Fruit fly (Drosophila melanogaster) whole organism, embryonic: ENCODE results near the gene CG7557.
A peak's percentile ranks its signal among the peaks of the same experiment; 100 is the strongest.

ENCODE experiments used
- Abd-B ChIP-seq: fragments of 200-800 bp; sonication (Bioruptor generic); optimal IDR thresholded peaks from 2 replicates; lab custom pipeline; 2018; ENCODE audit warnings: missing biosample characterization, mild to moderate bottlenecking, missing genetic modification characterization, moderate library complexity
- Asciz ChIP-seq: fragments of 200-800 bp; sonication (Bioruptor generic); optimal IDR thresholded peaks from 2 replicates; lab custom pipeline; 2017; ENCODE audit warnings: missing biosample characterization, mild to moderate bottlenecking, missing genetic modification characterization, missing genetic modification reagents
- CG13775 ChIP-seq: fragments of 200-800 bp; sonication (Bioruptor generic); optimal IDR thresholded peaks from 3 replicates; lab custom pipeline; 2017; ENCODE audit warnings: missing biosample characterization, mild to moderate bottlenecking, missing genetic modification characterization
- CG14014 ChIP-seq: fragments of 200-800 bp; sonication (Bioruptor generic); IDR thresholded peaks from 2 replicates; pipeline ENCODE4 v1.3.6; 2022; ENCODE audit warnings: missing biosample characterization, missing genetic modification characterization
- CG14860 ChIP-seq: fragments of 200-800 bp; sonication (Bioruptor generic); IDR thresholded peaks from 3 replicates; pipeline ENCODE4 v1.3.6; 2022; ENCODE audit warnings: missing biosample characterization, missing genetic modification characterization; ENCODE audit not compliant: partially characterized antibody
- CG1647 ChIP-seq: fragments of 200-800 bp; sonication (Bioruptor generic); optimal IDR thresholded peaks from 3 replicates; lab custom pipeline; 2016; ENCODE audit warnings: missing biosample characterization, missing genetic modification characterization
- CG17612 ChIP-seq: fragments of 200-800 bp; sonication (Bioruptor generic); IDR thresholded peaks from 2 replicates; pipeline ENCODE4 v1.3.6; 2022; ENCODE audit warnings: missing biosample characterization, missing genetic modification characterization
- CG17829 ChIP-seq: fragments of 200-800 bp; optimal IDR thresholded peaks from 2 replicates; lab custom pipeline; 2019; ENCODE audit warnings: missing biosample characterization, mild to moderate bottlenecking, missing genetic modification characterization, moderate library complexity
- CG18262 ChIP-seq: fragments of 200-800 bp; optimal IDR thresholded peaks from 3 replicates; lab custom pipeline; 2019; ENCODE audit warnings: missing biosample characterization, mild to moderate bottlenecking, missing genetic modification characterization, moderate library complexity
- CG18619 ChIP-seq: fragments of 200-800 bp; sonication (Bioruptor generic); optimal IDR thresholded peaks from 3 replicates; lab custom pipeline; 2017; ENCODE audit warnings: missing biosample characterization, mild to moderate bottlenecking, missing genetic modification characterization
- CG2678 ChIP-seq: fragments of 200-800 bp; sonication (Bioruptor generic); optimal IDR thresholded peaks from 3 replicates; lab custom pipeline; 2019; ENCODE audit warnings: missing biosample characterization, mild to moderate bottlenecking, missing genetic modification characterization, moderate library complexity
- CG31388 ChIP-seq: fragments of 200-800 bp; sonication (Bioruptor generic); optimal IDR thresholded peaks from 2 replicates; lab custom pipeline; 2016; ENCODE audit warnings: missing biosample characterization, missing genetic modification characterization
- CG33557 ChIP-seq: fragments of 200-800 bp; sonication (Bioruptor generic); optimal IDR thresholded peaks from 2 replicates; lab custom pipeline; 2019; ENCODE audit warnings: missing biosample characterization, mild to moderate bottlenecking, missing genetic modification characterization, moderate library complexity
- CG34422 ChIP-seq: fragments of 200-800 bp; sonication (Bioruptor generic); IDR thresholded peaks from 3 replicates; pipeline ENCODE4 v1.3.6; 2022; ENCODE audit warnings: missing biosample characterization, missing genetic modification characterization
- CG3838 ChIP-seq: fragments of 200-800 bp; sonication (Bioruptor generic); optimal IDR thresholded peaks from 3 replicates; lab custom pipeline; 2016; ENCODE audit warnings: missing biosample characterization, missing genetic modification characterization
- CG3847 ChIP-seq: fragments of 200-800 bp; sonication (Bioruptor generic); IDR thresholded peaks from 2 replicates; pipeline ENCODE4 v1.3.6; 2022; ENCODE audit warnings: missing biosample characterization, missing genetic modification characterization
- CG4617 ChIP-seq: fragments of 200-800 bp; sonication (Bioruptor generic); optimal IDR thresholded peaks from 3 replicates; lab custom pipeline; 2016; ENCODE audit warnings: missing biosample characterization, missing genetic modification characterization, borderline replicate concordance
- CG7987 ChIP-seq: fragments of 200-800 bp; sonication (Bioruptor generic); optimal IDR thresholded peaks from 2 replicates; lab custom pipeline; 2018; ENCODE audit warnings: missing biosample characterization, mild to moderate bottlenecking, missing genetic modification characterization, moderate library complexity
- CG8478 ChIP-seq: fragments of >200 bp; optimal IDR thresholded peaks from 2 replicates; lab custom pipeline; 2018
- CrebB ChIP-seq: fragments of 200-800 bp; sonication (Bioruptor generic); optimal IDR thresholded peaks from 3 replicates; lab custom pipeline; 2018; ENCODE audit warnings: missing biosample characterization, mild to moderate bottlenecking, missing genetic modification characterization
- D ChIP-seq, 2 experiments: fragments of 200-800 bp in 1 of 2; fragments of >200 bp in 1 of 2; sonication (Bioruptor generic) in 1 of 2; optimal IDR thresholded peaks; 2 replicates in 1 of 2; 3 replicates in 1 of 2; lab custom pipeline; 2017; ENCODE audit warnings: mild to moderate bottlenecking in 1 of 2, missing biosample characterization in 1 of 2, missing genetic modification characterization in 1 of 2, missing genetic modification reagents in 1 of 2
- Doc2 ChIP-seq: fragments of 200-800 bp; sonication (Bioruptor generic); IDR thresholded peaks from 2 replicates; pipeline ENCODE4 v1.3.6; 2022; ENCODE audit warnings: missing biosample characterization, missing genetic modification characterization
- GATAe ChIP-seq: fragments of 200-800 bp; sonication (Bioruptor generic); conservative IDR thresholded peaks from 2 replicates; pipeline ENCODE4 v1.3.6; 2022; ENCODE audit warnings: missing biosample characterization, missing genetic modification characterization
- H15 ChIP-seq: fragments of 200-800 bp; sonication (Bioruptor generic); IDR thresholded peaks from 3 replicates; pipeline ENCODE4 v1.3.6; 2022; ENCODE audit warnings: missing biosample characterization, missing genetic modification characterization
- HmgD ChIP-seq: fragments of 200-800 bp; sonication (Bioruptor generic); optimal IDR thresholded peaks from 3 replicates; lab custom pipeline; 2016; ENCODE audit warnings: missing biosample characterization, missing genetic modification characterization
- Meics ChIP-seq: fragments of 200-800 bp; sonication (Bioruptor generic); optimal IDR thresholded peaks from 2 replicates; lab custom pipeline; 2017; ENCODE audit warnings: missing biosample characterization, mild to moderate bottlenecking, missing genetic modification characterization
- Mes4 ChIP-seq: fragments of 200-800 bp; sonication (Bioruptor generic); optimal IDR thresholded peaks from 2 replicates; lab custom pipeline; 2016; ENCODE audit warnings: missing biosample characterization, missing genetic modification characterization
- NC2α ChIP-seq: fragments of 200-800 bp; sonication (Bioruptor generic); optimal IDR thresholded peaks from 2 replicates; lab custom pipeline; 2016; ENCODE audit warnings: missing biosample characterization, missing genetic modification characterization
- NFAT ChIP-seq: fragments of 200-800 bp; sonication (Bioruptor generic); IDR thresholded peaks from 2 replicates; pipeline ENCODE4 v1.3.6; 2022; ENCODE audit warnings: missing biosample characterization, missing genetic modification characterization
- Nf-YB ChIP-seq: fragments of 200-800 bp; sonication (Bioruptor generic); optimal IDR thresholded peaks from 3 replicates; lab custom pipeline; 2019; ENCODE audit warnings: missing biosample characterization, mild to moderate bottlenecking, missing genetic modification characterization, moderate library complexity
- Opbp ChIP-seq: fragments of 200-800 bp; sonication (Bioruptor generic); IDR thresholded peaks from 3 replicates; pipeline ENCODE4 v1.3.6; 2022; ENCODE audit warnings: missing biosample characterization, missing genetic modification characterization; ENCODE audit not compliant: partially characterized antibody
- Side ChIP-seq: fragments of 200-800 bp; sonication (Bioruptor generic); optimal IDR thresholded peaks from 2 replicates; lab custom pipeline; 2016; ENCODE audit warnings: missing biosample characterization, missing genetic modification characterization
- al ChIP-seq: fragments of 200-800 bp; sonication (Bioruptor generic); IDR thresholded peaks from 2 replicates; pipeline ENCODE4 v1.3.6; 2022; ENCODE audit warnings: missing biosample characterization, missing genetic modification characterization
- az2 ChIP-seq: fragments of 200-800 bp; sonication (Bioruptor generic); optimal IDR thresholded peaks from 3 replicates; lab custom pipeline; 2016; ENCODE audit warnings: missing biosample characterization, missing genetic modification characterization
- ci ChIP-seq: fragments of 200-800 bp; sonication (Bioruptor generic); IDR thresholded peaks from 3 replicates; pipeline ENCODE4 v1.3.6; 2022; ENCODE audit warnings: missing biosample characterization, missing genetic modification characterization
- da ChIP-seq: fragments of 200-800 bp; sonication (Bioruptor generic); optimal IDR thresholded peaks from 2 replicates; lab custom pipeline; 2016; ENCODE audit warnings: missing biosample characterization, missing genetic modification characterization
- dpn ChIP-seq, 2 experiments: fragments of 200-800 bp; sonication (Bioruptor generic); optimal IDR thresholded peaks; 3 replicates each; lab custom pipeline; 2016; ENCODE audit warnings: missing biosample characterization in 2 of 2, missing genetic modification characterization in 2 of 2
- en ChIP-seq: fragments of 200-800 bp; sonication (Bioruptor generic); optimal IDR thresholded peaks from 2 replicates; lab custom pipeline; 2016; ENCODE audit warnings: missing biosample characterization, missing genetic modification characterization
- gce ChIP-seq: fragments of 200-800 bp; sonication (Bioruptor generic); IDR thresholded peaks from 3 replicates; pipeline ENCODE4 v1.3.6; 2022; ENCODE audit warnings: missing biosample characterization, missing genetic modification characterization
- lbe ChIP-seq: fragments of 200-800 bp; sonication (Bioruptor generic); optimal IDR thresholded peaks from 2 replicates; lab custom pipeline; 2016; ENCODE audit warnings: missing biosample characterization, mild to moderate bottlenecking, missing genetic modification characterization
- lola ChIP-seq, 3 experiments: fragments of >200 bp in 2 of 3; fragments of 200-800 bp in 1 of 3; sonication (Bioruptor generic) in 1 of 3; optimal IDR thresholded peaks; 2 replicates each; lab custom pipeline; 2017 to 2019; ENCODE audit warnings: missing biosample characterization in 3 of 3, missing genetic modification characterization in 3 of 3, mild to moderate bottlenecking in 1 of 3, moderate library complexity in 1 of 3
- mirr ChIP-seq: fragments of 200-800 bp; sonication (Bioruptor generic); optimal IDR thresholded peaks from 3 replicates; lab custom pipeline; 2018; ENCODE audit warnings: missing biosample characterization, mild to moderate bottlenecking, missing genetic modification characterization
- pan ChIP-seq, 4 experiments: fragments of >200 bp in 3 of 4; fragments of 200-800 bp in 1 of 4; sonication (Bioruptor generic) in 1 of 4; optimal IDR thresholded peaks in 3 of 4; IDR thresholded peaks in 1 of 4; 2 replicates each; pipeline versions ENCODE4 v1.3.6 to Lab custom; 2017 to 2022; ENCODE audit warnings: missing biosample characterization in 2 of 4, missing genetic modification characterization in 2 of 4, mixed read lengths in 1 of 4
- pb ChIP-seq: fragments of 200-800 bp; sonication (Bioruptor generic); optimal IDR thresholded peaks from 3 replicates; lab custom pipeline; 2016; ENCODE audit warnings: missing biosample characterization, missing genetic modification characterization
- stc ChIP-seq: fragments of 200-800 bp; sonication (Bioruptor generic); IDR thresholded peaks from 2 replicates; pipeline ENCODE4 v1.3.6; 2022; ENCODE audit warnings: missing biosample characterization, missing genetic modification characterization
- sug ChIP-seq: fragments of 200-800 bp; optimal IDR thresholded peaks from 2 replicates; lab custom pipeline; 2019; ENCODE audit warnings: missing biosample characterization, mild to moderate bottlenecking, missing genetic modification characterization, moderate library complexity
- tio ChIP-seq: fragments of 200-800 bp; sonication (Bioruptor generic); optimal IDR thresholded peaks from 2 replicates; lab custom pipeline; 2017; ENCODE audit warnings: missing biosample characterization, missing genetic modification characterization, inconsistent platforms
- tll ChIP-seq, 2 experiments: fragments of 200-800 bp in 1 of 2; fragments of >200 bp in 1 of 2; sonication (Bioruptor generic) in 1 of 2; optimal IDR thresholded peaks; 2 replicates each; lab custom pipeline; 2017 to 2019; ENCODE audit warnings: missing biosample characterization in 2 of 2, missing genetic modification characterization in 2 of 2, mild to moderate bottlenecking in 1 of 2, moderate library complexity in 1 of 2
- vnd ChIP-seq: fragments of 200-800 bp; sonication (Bioruptor generic); IDR thresholded peaks from 3 replicates; pipeline ENCODE4 v1.3.6; 2022; ENCODE audit warnings: missing biosample characterization, missing genetic modification characterization; ENCODE audit not compliant: partially characterized antibody

The CG7557 gene

dm6 chr3L:11443474-11444080, 1.4 kb upstream of the CG7557 start (continued):
- TF ChIP-seq da (GFP tag; lab: Kevin White, UChicago): no peak
- TF ChIP-seq NC2α (GFP tag; lab: Kevin White, UChicago): no peak
- no peak for TF ChIP-seq NFAT (GFP tag; lab: Robert Waterston, UW)
- TF ChIP-seq mirr (GFP tag; lab: Kevin White, UChicago): no peak
- no peak for TF ChIP-seq GATAe (GFP tag; lab: Robert Waterston, UW)
- TF ChIP-seq pan (optimal IDR thresholded peaks at IDR 0.05; lab: Kevin White, UChicago): no peak
- no peak for TF ChIP-seq pan (GFP tag; optimal IDR thresholded peaks at IDR 0.05 in 1 of 2, IDR thresholded peaks at IDR 0.05 in 1 of 2)
- no peak for TF ChIP-seq CG13775 (GFP tag; lab: Kevin White, UChicago)
- no peak for TF ChIP-seq stc (GFP tag; lab: Robert Waterston, UW)
- TF ChIP-seq Nf-YB (GFP tag; lab: Kevin White, UChicago): no peak
- no peak for TF ChIP-seq D (optimal IDR thresholded peaks at IDR 0.05; lab: Kevin White, UChicago)
- no peak for TF ChIP-seq D (GFP tag; optimal IDR thresholded peaks at IDR 0.05; lab: Kevin White, UChicago)
- no peak for TF ChIP-seq Mes4
- TF ChIP-seq CG31388 (GFP tag; lab: Kevin White, UChicago): no peak
- TF ChIP-seq ci (GFP tag; lab: Robert Waterston, UW): peak; percentile 46; the same call in 1 of the 3 replicates
- TF ChIP-seq CG17829 (tag; lab: Kevin White, UChicago): peak; percentile 33
- no peak for TF ChIP-seq HmgD (GFP tag; lab: Kevin White, UChicago)
- TF ChIP-seq Opbp: no peak
- no peak for TF ChIP-seq dpn (GFP tag; optimal IDR thresholded peaks at IDR 0.05; lab: Kevin White, UChicago)
- no peak for TF ChIP-seq CG4617 (GFP tag; lab: Kevin White, UChicago)
- peak in 1 of 3 experiments; percentile 40 for TF ChIP-seq lola (GFP tag; optimal IDR thresholded peaks at IDR 0.05; lab: Kevin White, UChicago)
- TF ChIP-seq CrebB (tag; lab: Kevin White, UChicago): no peak
- no peak for TF ChIP-seq H15
- TF ChIP-seq CG2678 (tag; lab: Kevin White, UChicago): peak; percentile 65
- TF ChIP-seq lbe (GFP tag; lab: Kevin White, UChicago): no peak
- no peak for TF ChIP-seq Side (GFP tag; lab: Kevin White, UChicago)
- no peak for TF ChIP-seq gce (GFP tag; lab: Robert Waterston, UW)
- TF ChIP-seq tll (GFP tag; optimal IDR thresholded peaks at IDR 0.05; lab: Kevin White, UChicago): no peak
- TF ChIP-seq Asciz (GFP tag; lab: Kevin White, UChicago): peak; percentile 3
- TF ChIP-seq vnd: no peak
- no peak for TF ChIP-seq en (GFP tag; lab: Kevin White, UChicago)
- no peak for TF ChIP-seq CG33557
- TF ChIP-seq CG14860: no peak
- TF ChIP-seq CG14014 (GFP tag; lab: Robert Waterston, UW): 0 out of 2 replicates have a peak, but pooled peaks have one; percentile 12
- TF ChIP-seq CG17612 (GFP tag; lab: Robert Waterston, UW): no peak
- no peak for TF ChIP-seq sug (tag; lab: Kevin White, UChicago)
- no peak for TF ChIP-seq CG3847 (GFP tag; lab: Robert Waterston, UW)
- TF ChIP-seq CG7987 (GFP tag; lab: Kevin White, UChicago): no peak
- TF ChIP-seq Doc2 (GFP tag; lab: Robert Waterston, UW): no peak
- TF ChIP-seq Meics (GFP tag; lab: Kevin White, UChicago): peak; percentile 9
- no peak for TF ChIP-seq CG3838 (GFP tag; lab: Kevin White, UChicago)
- TF ChIP-seq CG8478 (lab: Kevin White, UChicago): no peak
- TF ChIP-seq al (GFP tag; lab: Robert Waterston, UW): no peak
- TF ChIP-seq az2 (GFP tag; lab: Kevin White, UChicago): no peak
- TF ChIP-seq Abd-B (GFP tag; lab: Kevin White, UChicago): no peak
- TF ChIP-seq CG18619 (GFP tag; lab: Kevin White, UChicago): no peak
- no peak for TF ChIP-seq tio (GFP tag; lab: Kevin White, UChicago)
- TF ChIP-seq CG34422 (GFP tag; lab: Robert Waterston, UW): no peak
- peak; percentile 62 for TF ChIP-seq CG18262 (tag; lab: Kevin White, UChicago)
- TF ChIP-seq CG1647 (GFP tag; lab: Kevin White, UChicago): no peak
- no peak for TF ChIP-seq pb (GFP tag; lab: Kevin White, UChicago)
